Fruit fly (Drosophila melanogaster): ENCODE results near the gene CG31495.

- TF ChIP-seq Myc (optimal IDR thresholded peaks at IDR 0.05) = no peak
- no peak for TF ChIP-seq psq (optimal IDR thresholded peaks at IDR 0.05)
- no peak for TF ChIP-seq insv (optimal IDR thresholded peaks at IDR 0.05)
Measured at dm6 chr3R:13807330-13807729, 32.4 kb downstream of the CG31495 start.
